Worm (Caenorhabditis elegans) whole organism, late embryonic: ENCODE measurements around the gene dmd-4.

Experiments
- C08G9.2 ChIP-seq: sonication (generic microtip); optimal IDR thresholded peaks from 2 replicates; lab custom pipeline; 2016; ENCODE audit warnings: mild to moderate bottlenecking, missing genetic modification characterization, moderate library complexity, missing compliant biosample characterization
- F13H6.1 ChIP-seq: sonication (generic microtip); optimal IDR thresholded peaks from 2 replicates; lab custom pipeline; 2016; ENCODE audit warnings: missing genetic modification characterization, missing compliant biosample characterization
- K02D7.2 ChIP-seq: sonication (generic microtip); optimal IDR thresholded peaks from 2 replicates; lab custom pipeline; 2017; ENCODE audit warnings: mild to moderate bottlenecking, missing genetic modification characterization, missing compliant biosample characterization
- T23F11.4 ChIP-seq: fragments of 200-800 bp; sonication (Bioruptor generic); optimal IDR thresholded peaks from 2 replicates; lab custom pipeline; 2018; ENCODE audit warnings: mild to moderate bottlenecking, missing genetic modification characterization, missing compliant biosample characterization
- Y22D7AL.16 ChIP-seq: sonication (generic microtip); optimal IDR thresholded peaks from 2 replicates; lab custom pipeline; 2016; ENCODE audit warnings: missing genetic modification characterization, missing compliant biosample characterization
- ahr-1 ChIP-seq: sonication (generic microtip); optimal IDR thresholded peaks from 2 replicates; lab custom pipeline; 2016; ENCODE audit warnings: missing genetic modification characterization, missing compliant biosample characterization
- ama-1 ChIP-seq: fragments of 150-350 bp; optimal IDR thresholded peaks from 2 replicates; lab custom pipeline; 2014
- ceh-14 ChIP-seq: sonication (generic microtip); optimal IDR thresholded peaks from 2 replicates; lab custom pipeline; 2016; ENCODE audit warnings: missing genotype, missing genetic modification characterization, missing compliant biosample characterization
- ceh-18 ChIP-seq: sonication (generic microtip); optimal IDR thresholded peaks from 2 replicates; lab custom pipeline; 2016; ENCODE audit warnings: missing genetic modification characterization, missing compliant biosample characterization
- ceh-19 ChIP-seq: fragments of 200-800 bp; sonication (Bioruptor generic); optimal IDR thresholded peaks from 2 replicates; lab custom pipeline; 2018; ENCODE audit warnings: mild to moderate bottlenecking, missing genetic modification characterization, missing compliant biosample characterization
- ceh-2 ChIP-seq: sonication (generic microtip); optimal IDR thresholded peaks from 2 replicates; lab custom pipeline; 2016; ENCODE audit warnings: missing genotype, missing genetic modification characterization, missing compliant biosample characterization
- ceh-22 ChIP-seq: sonication (generic microtip); optimal IDR thresholded peaks from 2 replicates; lab custom pipeline; 2017; ENCODE audit warnings: missing biosample characterization, missing genetic modification characterization
- ceh-30 ChIP-seq: fragments of 150-350 bp; optimal IDR thresholded peaks from 2 replicates; lab custom pipeline; 2014; ENCODE audit warnings: missing biosample characterization, missing genetic modification characterization
- ceh-31 ChIP-seq: sonication (generic microtip); optimal IDR thresholded peaks from 2 replicates; lab custom pipeline; 2016; ENCODE audit warnings: missing genetic modification characterization, missing compliant biosample characterization
- ceh-34 ChIP-seq: sonication (generic microtip); optimal IDR thresholded peaks from 2 replicates; lab custom pipeline; 2016; ENCODE audit warnings: mild to moderate bottlenecking, missing genetic modification characterization, missing compliant biosample characterization
- ceh-45 ChIP-seq: fragments of 200-800 bp; sonication (Bioruptor generic); IDR thresholded peaks from 2 replicates; pipeline ENCODE4 v1.3.6; 2022; ENCODE audit warnings: missing genetic modification reagents, missing genetic modification characterization, missing compliant biosample characterization
- ceh-48 ChIP-seq: sonication (generic microtip); optimal IDR thresholded peaks from 2 replicates; lab custom pipeline; 2016; ENCODE audit warnings: missing genetic modification characterization, inconsistent platforms, missing compliant biosample characterization
- ceh-6 ChIP-seq: fragments of 200-800 bp; sonication (Bioruptor generic); optimal IDR thresholded peaks from 2 replicates; lab custom pipeline; 2018; ENCODE audit warnings: mild to moderate bottlenecking, missing genetic modification characterization, missing compliant biosample characterization
- ceh-9 ChIP-seq: sonication (generic microtip); optimal IDR thresholded peaks from 2 replicates; lab custom pipeline; 2016; ENCODE audit warnings: mild to moderate bottlenecking, missing genetic modification characterization, inconsistent platforms, missing compliant biosample characterization
- dmd-4 ChIP-seq: sonication (generic microtip); optimal IDR thresholded peaks from 2 replicates; lab custom pipeline; 2016; ENCODE audit warnings: borderline replicate concordance, missing genetic modification characterization, missing compliant biosample characterization
- dve-1 ChIP-seq: sonication (generic microtip); optimal IDR thresholded peaks from 2 replicates; lab custom pipeline; 2017; ENCODE audit warnings: antibody characterized with exemption, mild to moderate bottlenecking, missing genetic modification characterization, missing compliant biosample characterization
- elt-2 ChIP-seq: sonication (generic microtip); optimal IDR thresholded peaks from 2 replicates; lab custom pipeline; 2016; ENCODE audit warnings: missing genetic modification reagents, missing genetic modification characterization, missing compliant biosample characterization
- ets-4 ChIP-seq: sonication (generic microtip); optimal IDR thresholded peaks from 2 replicates; lab custom pipeline; 2016; ENCODE audit warnings: missing genetic modification characterization, missing compliant biosample characterization
- eyg-1 ChIP-seq: sonication (generic microtip); optimal IDR thresholded peaks from 2 replicates; lab custom pipeline; 2016; ENCODE audit warnings: missing genotype, missing genetic modification characterization, missing compliant biosample characterization
- fax-1 ChIP-seq: sonication (generic microtip); optimal IDR thresholded peaks from 2 replicates; lab custom pipeline; 2016; ENCODE audit warnings: missing genotype, missing genetic modification characterization, missing compliant biosample characterization
- fkh-10 ChIP-seq: fragments of 150-350 bp; optimal IDR thresholded peaks from 2 replicates; lab custom pipeline; 2014; ENCODE audit warnings: missing biosample characterization, missing genetic modification reagents, missing genetic modification characterization
- hlh-15 ChIP-seq: sonication (generic microtip); optimal IDR thresholded peaks from 2 replicates; lab custom pipeline; 2016; ENCODE audit warnings: missing genetic modification characterization, missing compliant biosample characterization
- hlh-30 ChIP-seq: sonication (generic microtip); optimal IDR thresholded peaks from 2 replicates; lab custom pipeline; 2017; ENCODE audit warnings: antibody characterized with exemption, missing genetic modification characterization, missing compliant biosample characterization; ENCODE audit not compliant: insufficient read depth
- hlh-8 ChIP-seq: sonication (generic microtip); optimal IDR thresholded peaks from 2 replicates; lab custom pipeline; 2016; ENCODE audit warnings: missing genotype, missing genetic modification characterization, missing compliant biosample characterization
- lin-11 ChIP-seq: fragments of 200-800 bp; sonication (Bioruptor generic); optimal IDR thresholded peaks from 2 replicates; lab custom pipeline; 2018; ENCODE audit warnings: mild to moderate bottlenecking, missing genetic modification characterization, missing compliant biosample characterization
- madf-2 ChIP-seq: sonication (generic microtip); optimal IDR thresholded peaks from 2 replicates; lab custom pipeline; 2017; ENCODE audit warnings: missing genetic modification characterization, missing compliant biosample characterization
- mec-3 ChIP-seq: sonication (generic microtip); optimal IDR thresholded peaks from 2 replicates; lab custom pipeline; 2016; ENCODE audit warnings: borderline replicate concordance, missing genetic modification characterization, missing compliant biosample characterization
- nfya-1 ChIP-seq: sonication (generic microtip); optimal IDR thresholded peaks from 2 replicates; lab custom pipeline; 2017; ENCODE audit warnings: missing genetic modification characterization, mild to moderate bottlenecking, missing compliant biosample characterization, antibody characterized with exemption, moderate library complexity
- nhr-232 ChIP-seq: sonication (generic microtip); optimal IDR thresholded peaks from 2 replicates; lab custom pipeline; 2016; ENCODE audit warnings: missing genetic modification characterization, missing compliant biosample characterization
- npax-4 ChIP-seq: sonication (generic microtip); optimal IDR thresholded peaks from 2 replicates; lab custom pipeline; 2016; ENCODE audit warnings: missing genetic modification characterization, missing compliant biosample characterization
- pag-3 ChIP-seq: sonication (generic microtip); optimal IDR thresholded peaks from 2 replicates; lab custom pipeline; 2016; ENCODE audit warnings: missing compliant biosample characterization, missing genetic modification characterization, borderline replicate concordance
- pat-9 ChIP-seq: fragments of 200-800 bp; sonication (Bioruptor generic); optimal IDR thresholded peaks from 2 replicates; lab custom pipeline; 2018; ENCODE audit warnings: mild to moderate bottlenecking, missing genetic modification characterization, moderate library complexity, missing compliant biosample characterization
- pha-2 ChIP-seq: sonication (generic microtip); optimal IDR thresholded peaks from 2 replicates; lab custom pipeline; 2017; ENCODE audit warnings: mild to moderate bottlenecking, missing genetic modification characterization, missing compliant biosample characterization
- pqm-1 ChIP-seq: sonication (generic microtip); optimal IDR thresholded peaks from 2 replicates; lab custom pipeline; 2016; ENCODE audit warnings: missing genetic modification characterization, missing compliant biosample characterization
- pros-1 ChIP-seq: fragments of 150-350 bp; optimal IDR thresholded peaks from 2 replicates; lab custom pipeline; 2014; ENCODE audit warnings: missing biosample characterization, missing genetic modification reagents, missing genetic modification characterization
- ref-2 ChIP-seq: sonication (generic microtip); optimal IDR thresholded peaks from 2 replicates; lab custom pipeline; 2016; ENCODE audit warnings: missing genetic modification characterization, missing compliant biosample characterization
- rnt-1 ChIP-seq: sonication (generic microtip); optimal IDR thresholded peaks from 2 replicates; lab custom pipeline; 2016; ENCODE audit warnings: missing genetic modification characterization, missing compliant biosample characterization
- sdc-2 ChIP-seq: sonication (generic microtip); optimal IDR thresholded peaks from 2 replicates; lab custom pipeline; 2016; ENCODE audit warnings: missing genotype, missing genetic modification characterization, missing compliant biosample characterization
- sox-4 ChIP-seq: sonication (generic microtip); optimal IDR thresholded peaks from 2 replicates; lab custom pipeline; 2017; ENCODE audit warnings: mild to moderate bottlenecking, missing genetic modification characterization, inconsistent platforms, missing compliant biosample characterization
- tbx-2 ChIP-seq: sonication (generic microtip); optimal IDR thresholded peaks from 2 replicates; lab custom pipeline; 2016; ENCODE audit warnings: missing genetic modification characterization, missing compliant biosample characterization
- ttx-3 ChIP-seq: sonication (generic microtip); optimal IDR thresholded peaks from 2 replicates; lab custom pipeline; 2016; ENCODE audit warnings: missing genetic modification reagents, missing genetic modification characterization, missing compliant biosample characterization
- unc-3 ChIP-seq, 2 experiments: fragments of 200-800 bp in 1 of 2; sonication (Bioruptor generic) in 1 of 2; sonication (generic microtip) in 1 of 2; conservative IDR thresholded peaks in 1 of 2; optimal IDR thresholded peaks in 1 of 2; 2 replicates each; pipeline versions ENCODE4 v1.3.6 to Lab custom; 2016 to 2022; ENCODE audit warnings: missing compliant biosample characterization in 2 of 2, missing genetic modification characterization in 2 of 2, missing genetic modification reagents in 1 of 2
- unc-42 ChIP-seq: sonication (generic microtip); optimal IDR thresholded peaks from 2 replicates; lab custom pipeline; 2016; ENCODE audit warnings: missing genotype, missing genetic modification characterization, missing compliant biosample characterization
- unc-86 ChIP-seq: sonication (generic microtip); optimal IDR thresholded peaks from 2 replicates; lab custom pipeline; 2016; ENCODE audit warnings: missing genetic modification characterization, missing compliant biosample characterization
- zip-5 ChIP-seq: sonication (generic microtip); optimal IDR thresholded peaks from 2 replicates; lab custom pipeline; 2016; ENCODE audit warnings: missing genetic modification characterization, missing compliant biosample characterization
- ztf-16 ChIP-seq: sonication (generic microtip); optimal IDR thresholded peaks from 2 replicates; lab custom pipeline; 2017; ENCODE audit warnings: missing genetic modification characterization, missing compliant biosample characterization

The dmd-4 gene

DNA sequence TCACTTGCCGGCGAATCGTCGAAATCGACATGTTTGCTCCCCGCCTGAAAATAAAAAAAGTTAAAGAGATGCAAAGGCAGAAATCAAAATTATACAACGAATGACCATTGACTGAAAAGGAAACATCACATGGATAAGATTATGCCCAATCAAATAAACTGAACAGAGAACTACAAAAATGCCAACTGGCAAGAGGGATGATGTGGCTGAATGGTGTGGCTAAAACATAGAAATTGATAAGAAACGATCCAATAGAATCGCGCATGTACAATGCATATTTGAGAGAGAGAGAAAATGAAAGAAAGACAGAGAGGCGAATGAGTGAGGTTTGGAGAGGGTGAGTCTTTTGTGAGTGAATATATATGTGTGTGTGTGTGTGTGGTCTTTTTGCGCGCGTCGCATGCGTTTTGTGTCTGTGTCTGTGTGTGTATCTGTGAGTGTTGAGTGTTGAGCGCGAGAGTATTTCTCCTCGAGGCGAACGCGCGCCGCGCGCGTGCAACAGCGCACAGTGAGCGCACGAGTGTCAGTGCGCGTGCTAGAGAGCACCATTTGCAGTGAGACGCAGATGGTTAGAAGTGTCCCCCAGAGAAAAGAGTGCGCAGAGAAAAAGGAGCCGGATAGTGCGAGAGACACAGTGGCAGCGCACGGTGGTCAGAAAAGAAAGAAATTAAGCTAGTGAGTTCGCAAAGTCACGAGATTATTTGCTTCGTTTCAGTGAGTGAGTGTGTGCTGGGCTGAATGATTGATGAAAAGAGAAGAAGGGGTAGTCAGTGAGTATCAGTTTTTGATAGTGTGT is 43.0 kb downstream of the dmd-4 start, which contains the start of gene epn-1:
Gene epn-1 (minus strand): TSS at position 51 of the 796 bp plus-strand sequence.
- TF ChIP-seq sdc-2 (tag; lab: Kevin White, UChicago) (peak; percentile 94), ttx-3 (tag; lab: Kevin White, UChicago) (no peak), nfya-1 (tag; lab: Kevin White, UChicago) (peak; percentile 91), pag-3 (tag; lab: Kevin White, UChicago) (peak; percentile 62), Y22D7AL.16 (tag; lab: Kevin White, UChicago) (peak; percentile 48), hlh-8 (tag; lab: Kevin White, UChicago) (peak; percentile 50), ceh-2 (tag; lab: Kevin White, UChicago) (peak; percentile 83), ztf-16 (tag; lab: Kevin White, UChicago) (peak; percentile 50), ceh-31 (tag; lab: Kevin White, UChicago) (peak; percentile 96), ceh-34 (tag; lab: Kevin White, UChicago) (peak; percentile 96), pqm-1 (tag; lab: Kevin White, UChicago) (peak; percentile 88), ref-2 (tag; lab: Kevin White, UChicago) (peak; percentile 94), pat-9 (peak; percentile 52), tbx-2 (tag; lab: Kevin White, UChicago) (peak; percentile 98), ceh-9 (tag; lab: Kevin White, UChicago) (no peak), eyg-1 (tag; lab: Kevin White, UChicago) (peak; percentile 85), ceh-45 (GFP tag; lab: Robert Waterston, UW) (no peak), T23F11.4 (GFP tag; lab: Kevin White, UChicago) (peak; percentile 53), ceh-6 (GFP tag; lab: Kevin White, UChicago) (peak; percentile 54), ceh-19 (GFP tag; lab: Kevin White, UChicago) (peak; percentile 54), F13H6.1 (peak; percentile 95), zip-5 (tag; lab: Kevin White, UChicago) (peak; percentile 16), hlh-15 (no peak), mec-3 (tag; lab: Kevin White, UChicago) (peak; percentile 47), ama-1 (lab: Kevin White, UChicago) (peak; percentile 27), ceh-30 (tag; lab: Kevin White, UChicago) (no peak), pha-2 (tag; lab: Kevin White, UChicago) (no peak), pros-1 (tag; lab: Kevin White, UChicago) (peak; percentile 94), fkh-10 (GFP tag; lab: Kevin White, UChicago) (peak; percentile 8), ceh-18 (tag; lab: Kevin White, UChicago) (peak; percentile 97), unc-86 (peak; percentile 22), ets-4 (tag; lab: Kevin White, UChicago) (peak; percentile 85), dve-1 (tag; lab: Kevin White, UChicago) (peak; percentile 81), lin-11 (tag; lab: Kevin White, UChicago) (peak; percentile 11), unc-3 (GFP tag; conservative IDR thresholded peaks at IDR 0.05; lab: Robert Waterston, UW) (no peak), unc-3 (tag; optimal IDR thresholded peaks at IDR 0.05; lab: Kevin White, UChicago) (peak; percentile 72), dmd-4 (tag; lab: Kevin White, UChicago) (peak; percentile 64), unc-42 (tag; lab: Kevin White, UChicago) (peak; percentile 78), sox-4 (peak; percentile 8), ceh-22 (tag; lab: Kevin White, UChicago) (peak; percentile 50), madf-2 (tag; lab: Kevin White, UChicago) (peak; percentile 81), ceh-48 (tag; lab: Kevin White, UChicago) (no peak), ahr-1 (tag; lab: Kevin White, UChicago) (no peak), fax-1 (tag; lab: Kevin White, UChicago) (peak; percentile 52), C08G9.2 (tag; lab: Kevin White, UChicago) (peak; percentile 76), ceh-14 (tag; lab: Kevin White, UChicago) (peak; percentile 94), rnt-1 (peak; percentile 95), elt-2 (tag; lab: Kevin White, UChicago) (peak; percentile 87), npax-4 (tag; lab: Kevin White, UChicago) (no peak), hlh-30 (peak; percentile 99), K02D7.2 (tag; lab: Kevin White, UChicago) (peak; percentile 38), nhr-232 (peak; percentile 41)
